Worm (Caenorhabditis elegans): ENCODE measurements around the gene M142.8.

ce11 chrIII:10904320-10904961 lies 29.0 kb upstream of the M142.8 start:
- TF ChIP-seq lin-13 (tag; optimal IDR thresholded peaks at IDR 0.05) (no peak), nhr-12 (tag; optimal IDR thresholded peaks at IDR 0.05) (no peak), cnd-1 (tag; optimal IDR thresholded peaks at IDR 0.05) (no peak), nhr-28 (tag; optimal IDR thresholded peaks at IDR 0.05) (no peak), unc-62 (GFP tag; optimal IDR thresholded peaks at IDR 0.05) (no peak), ztf-11 (tag; optimal IDR thresholded peaks at IDR 0.05) (no peak), sptf-1 (tag; optimal IDR thresholded peaks at IDR 0.05) (no peak), mab-5 (tag; optimal IDR thresholded peaks at IDR 0.05) (no peak), pha-4 (tag; optimal IDR thresholded peaks at IDR 0.05) (no peak), sem-2 (GFP tag; optimal IDR thresholded peaks at IDR 0.05) (no peak), elt-1 (tag; optimal IDR thresholded peaks at IDR 0.05; ENCODE audit: borderline replicate concordance, insufficient read depth) (no peak)

Data from whole organism, mixed stage, embryonic.